Fruit fly (Drosophila melanogaster): ENCODE data around the gene CG7988.

The CG7988 gene

DNA sequence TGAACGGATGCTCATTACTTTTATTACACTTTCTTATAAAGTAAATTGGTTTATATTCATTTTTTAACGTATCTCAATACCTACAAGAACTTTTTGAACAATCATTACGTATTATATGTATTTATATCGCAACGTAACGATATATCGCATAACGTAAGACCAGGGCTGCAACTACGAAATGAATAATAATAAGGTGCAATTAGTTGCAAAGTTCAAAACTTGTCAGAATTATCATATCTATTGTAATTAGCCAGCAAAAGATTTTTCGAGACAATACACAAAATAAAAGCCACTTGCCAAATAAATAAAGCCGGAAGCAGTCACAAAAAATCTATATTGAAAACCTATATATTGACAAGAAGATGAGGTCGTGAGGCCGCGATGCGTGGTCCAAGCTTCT, 5.0 kb upstream of the CG7988 start (continued):
- TF ChIP-seq BEAF-32 (GFP tag; optimal IDR thresholded peaks at IDR 0.05), result peak; percentile 70
- TF ChIP-seq sqz (GFP tag; optimal IDR thresholded peaks at IDR 0.05), result no peak
- TF ChIP-seq CG33557 (GFP tag; optimal IDR thresholded peaks at IDR 0.05), result no peak
- TF ChIP-seq Fer1 (GFP tag; optimal IDR thresholded peaks at IDR 0.05), result no peak
- TF ChIP-seq CG34224 (GFP tag; IDR thresholded peaks at IDR 0.05; ENCODE audit: partially characterized antibody), result peak; percentile 78
- TF ChIP-seq CG4854 (GFP tag; optimal IDR thresholded peaks at IDR 0.05), result no peak
- TF ChIP-seq Awh (GFP tag; IDR thresholded peaks at IDR 0.05), result no peak
- no peak for TF ChIP-seq B-H2 (GFP tag; optimal IDR thresholded peaks at IDR 0.05)
- no peak for TF ChIP-seq salm (tag; optimal IDR thresholded peaks at IDR 0.05)
- TF ChIP-seq Doc2 (GFP tag; IDR thresholded peaks at IDR 0.05), result no peak
- TF ChIP-seq CG14860 (GFP tag; IDR thresholded peaks at IDR 0.05; ENCODE audit: partially characterized antibody), result 0 out of 3 replicates have a peak, but pooled peaks have one; percentile 36
- TF ChIP-seq CG17385 (GFP tag; optimal IDR thresholded peaks at IDR 0.05), result no peak
- no peak for TF ChIP-seq Tbp (GFP tag; optimal IDR thresholded peaks at IDR 0.05)
- no peak for TF ChIP-seq CG18619 (GFP tag; optimal IDR thresholded peaks at IDR 0.05)
- peak; percentile 10; the same call in 1 of the 2 replicates for TF ChIP-seq Atf6 (GFP tag; IDR thresholded peaks at IDR 0.05)
- no peak for TF ChIP-seq CG11093 (GFP tag; IDR thresholded peaks at IDR 0.05)
- no peak for TF ChIP-seq NC2α (GFP tag; optimal IDR thresholded peaks at IDR 0.05)
- TF ChIP-seq CG13123 (GFP tag; optimal IDR thresholded peaks at IDR 0.05), result no peak
- no peak for TF ChIP-seq Adf1 (GFP tag; IDR thresholded peaks at IDR 0.05)
- TF ChIP-seq CG12299 (tag; optimal IDR thresholded peaks at IDR 0.05), result no peak
- TF ChIP-seq CG30431 (GFP tag; optimal IDR thresholded peaks at IDR 0.05), result no peak
- TF ChIP-seq Hsf (GFP tag; optimal IDR thresholded peaks at IDR 0.05), result peak; percentile 66
- TF ChIP-seq pzg (GFP tag; optimal IDR thresholded peaks at IDR 0.05), result peak; percentile 55
- no peak for TF ChIP-seq grn (GFP tag; optimal IDR thresholded peaks at IDR 0.05)
- TF ChIP-seq bcd (GFP tag; optimal IDR thresholded peaks at IDR 0.05), result peak; percentile 20
- TF ChIP-seq CG5180 (GFP tag; optimal IDR thresholded peaks at IDR 0.05), result no peak
- peak; percentile 37 for TF ChIP-seq CoRest (tag; optimal IDR thresholded peaks at IDR 0.05)
- TF ChIP-seq rib (GFP tag; IDR thresholded peaks at IDR 0.05), result no peak
- TF ChIP-seq lbe (GFP tag; optimal IDR thresholded peaks at IDR 0.05), result no peak
- TF ChIP-seq CG3065 (GFP tag; optimal IDR thresholded peaks at IDR 0.05), result no peak
- TF ChIP-seq CG1233 (GFP tag; optimal IDR thresholded peaks at IDR 0.05), result no peak
- no peak for TF ChIP-seq dimm (GFP tag; IDR thresholded peaks at IDR 0.05)
- no peak for TF ChIP-seq CG13296 (GFP tag; optimal IDR thresholded peaks at IDR 0.05)
- TF ChIP-seq disco-r (GFP tag; optimal IDR thresholded peaks at IDR 0.05), result no peak
- TF ChIP-seq hbn (GFP tag; IDR thresholded peaks at IDR 0.05; ENCODE audit: partially characterized antibody), result peak; percentile 79
- TF ChIP-seq CG4424 (GFP tag; optimal IDR thresholded peaks at IDR 0.05), result peak; percentile 37
- peak; percentile 35 for TF ChIP-seq CG4282 (GFP tag; optimal IDR thresholded peaks at IDR 0.05)
- TF ChIP-seq Sin3A (optimal IDR thresholded peaks at IDR 0.05), result no peak
- peak; percentile 87 for TF ChIP-seq unc-4 (GFP tag; IDR thresholded peaks at IDR 0.05; ENCODE audit: partially characterized antibody)
- TF ChIP-seq org-1 (GFP tag; optimal IDR thresholded peaks at IDR 0.05), result no peak
- peak; percentile 15 for TF ChIP-seq vfl (GFP tag; optimal IDR thresholded peaks at IDR 0.05)
- TF ChIP-seq bigmax (GFP tag; optimal IDR thresholded peaks at IDR 0.05), result no peak
- TF ChIP-seq CG3995 (GFP tag; optimal IDR thresholded peaks at IDR 0.05), result no peak
- TF ChIP-seq sisA (GFP tag; IDR thresholded peaks at IDR 0.05), result no peak
- peak; percentile 19 for TF ChIP-seq NC2β (GFP tag; optimal IDR thresholded peaks at IDR 0.05)
- TF ChIP-seq hth (optimal IDR thresholded peaks at IDR 0.05), result no peak
- no peak for TF ChIP-seq CG18476 (GFP tag; optimal IDR thresholded peaks at IDR 0.05)
- peak; percentile 12 for TF ChIP-seq CG16863 (GFP tag; optimal IDR thresholded peaks at IDR 0.05)
- TF ChIP-seq Sox102F (GFP tag; optimal IDR thresholded peaks at IDR 0.05), result peak; percentile 40
- TF ChIP-seq hb (GFP tag; IDR thresholded peaks at IDR 0.05; ENCODE audit: partially characterized antibody), result no peak; the same call in 1 of the 3 replicates
- TF ChIP-seq CG30020 (tag; optimal IDR thresholded peaks at IDR 0.05), result no peak
- no peak for TF ChIP-seq ash1 (GFP tag; optimal IDR thresholded peaks at IDR 0.05)

All from whole organism, embryonic.